Fruit fly (Drosophila melanogaster) whole organism, larva: ENCODE data around the gene Smr.

Experiments
- noc ChIP-seq: fragments of 200-800 bp; sonication (Bioruptor generic); optimal IDR thresholded peaks from 3 replicates; lab custom pipeline; 2019; ENCODE audit warnings: missing biosample characterization, mild to moderate bottlenecking, missing genetic modification characterization, moderate library complexity

Smr gene

DNA sequence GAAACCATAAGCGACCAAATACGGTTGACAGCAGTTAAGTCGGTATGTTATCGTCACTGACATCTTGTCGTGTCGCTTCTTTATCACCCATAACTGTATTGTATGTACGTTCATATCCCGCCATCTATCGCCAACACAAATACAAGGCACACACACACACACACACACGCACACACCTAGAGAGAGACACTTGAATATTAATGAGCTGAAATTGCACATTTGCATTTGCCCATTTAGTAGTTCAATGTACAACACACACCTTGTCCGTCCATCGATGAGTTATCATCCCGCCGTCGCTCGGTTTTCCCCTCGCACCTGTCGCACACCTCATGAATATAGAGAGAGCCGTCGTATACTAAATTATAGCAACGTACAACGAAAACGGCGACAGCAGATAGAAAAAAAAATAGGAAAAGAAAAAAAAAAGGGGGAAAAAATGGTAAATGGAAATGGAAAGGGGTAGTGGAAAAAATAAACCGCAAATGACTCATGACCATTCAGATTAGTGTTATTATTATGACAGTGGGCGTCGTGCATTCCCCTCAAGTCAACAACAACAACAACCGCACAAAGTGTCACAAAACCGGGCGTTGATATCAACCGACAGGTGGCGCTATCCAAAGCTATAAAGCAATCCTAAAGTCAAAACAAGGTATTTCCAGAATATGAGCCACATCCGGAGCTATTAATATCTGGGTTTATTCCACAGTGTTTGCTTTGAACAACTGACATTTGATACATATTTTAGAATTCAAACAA is 21.1 kb downstream of the Smr start:
- TF ChIP-seq noc (tag; lab: Kevin White, UChicago) = peak; percentile 2

DNA sequence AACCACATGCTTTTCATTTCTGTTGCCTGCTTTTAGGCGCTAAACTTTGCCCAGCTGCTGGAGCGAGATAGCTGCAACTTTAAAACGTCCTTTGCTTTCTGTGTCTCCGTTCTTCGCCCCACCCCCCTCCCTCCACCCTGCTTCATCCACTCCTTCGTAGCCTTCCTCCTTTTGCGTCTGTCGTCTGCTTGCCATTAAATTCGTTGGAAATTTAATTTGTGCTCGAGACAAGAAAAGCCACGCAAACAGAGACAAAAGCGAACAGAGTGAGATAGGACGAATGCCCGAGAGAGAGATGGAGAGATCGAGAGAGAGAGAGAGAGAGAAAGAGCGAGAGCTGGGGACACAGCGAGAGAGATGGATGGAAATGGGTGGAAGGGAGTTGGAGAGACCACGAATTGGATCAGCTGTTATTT is 22.5 kb downstream of the Smr start:
- TF ChIP-seq noc (tag; lab: Kevin White, UChicago) = no peak

DNA sequence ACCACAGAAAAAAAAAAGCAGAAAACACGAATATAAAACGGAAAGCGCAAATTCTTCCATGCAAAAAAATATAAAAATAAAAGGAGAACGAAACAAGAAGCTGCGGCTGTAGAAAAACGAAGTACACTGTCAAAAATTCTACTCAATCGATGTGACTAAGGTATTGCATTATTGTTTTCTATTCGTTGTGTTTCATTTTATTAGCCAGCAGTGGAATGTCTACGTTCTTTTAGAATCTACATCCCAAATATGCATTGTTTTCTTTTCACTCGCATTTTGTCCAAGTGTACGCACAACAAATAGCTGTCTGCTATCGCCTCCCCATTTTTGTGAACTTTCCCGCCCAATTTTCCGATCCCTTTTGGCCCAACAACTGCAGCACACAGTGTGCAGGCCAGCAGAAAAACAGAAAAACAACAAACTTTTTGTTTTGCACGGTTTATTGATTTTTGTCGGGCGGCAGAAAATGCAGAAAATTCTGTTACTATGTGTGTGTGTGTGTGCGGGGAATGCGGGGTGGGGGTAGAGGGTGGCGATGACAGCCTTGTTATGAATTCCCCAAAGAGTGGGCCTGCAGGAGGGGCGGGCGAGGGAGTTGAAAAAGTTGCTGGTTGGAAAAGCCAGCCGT is 23.2 kb downstream of the Smr start:
- peak; percentile 41 for TF ChIP-seq noc (tag; lab: Kevin White, UChicago)

dm6 chrX:12718625-12719024 is 23.8 kb downstream of the Smr start:
- TF ChIP-seq noc (tag; lab: Kevin White, UChicago) = no peak

DNA sequence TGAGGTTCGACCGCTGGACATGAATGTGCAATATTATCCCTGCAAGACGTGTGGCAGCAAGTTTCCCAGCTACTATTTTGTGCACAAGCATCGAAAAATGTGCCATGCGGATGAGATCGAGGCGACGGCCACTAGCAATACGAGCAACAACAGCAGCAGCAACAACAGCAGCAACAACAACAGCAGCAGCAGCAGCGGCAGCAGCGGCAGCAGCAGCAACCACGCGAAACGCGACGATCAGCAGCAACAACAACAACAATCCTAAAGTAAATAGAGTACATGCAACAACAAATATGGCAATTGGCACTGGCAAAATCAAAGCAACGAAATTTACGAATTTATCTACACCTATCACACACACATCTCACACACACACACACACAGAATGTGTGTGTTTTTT is 34.1 kb downstream of the Smr start:
- no peak for TF ChIP-seq noc (tag; lab: Kevin White, UChicago)

DNA sequence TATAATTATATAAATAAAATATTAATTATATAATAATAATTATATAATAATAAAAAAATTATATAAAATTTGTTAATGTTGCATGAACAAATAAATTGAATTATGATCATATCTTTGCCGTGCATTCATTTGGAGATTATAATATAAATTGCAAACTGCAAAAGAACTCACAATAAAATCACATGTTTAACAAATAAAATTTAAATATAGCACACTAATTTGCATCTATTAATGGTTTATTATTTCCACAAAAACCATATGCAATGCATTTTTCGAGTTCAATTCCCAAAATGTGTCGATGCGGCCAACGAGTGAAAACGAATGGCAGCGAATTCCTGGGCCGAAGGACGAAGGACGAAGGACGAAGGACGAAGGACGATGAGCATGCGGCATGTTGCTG is 36.9 kb downstream of the Smr start, which contains the start of gene CG15725:
TSS of gene CG15725 (plus strand) at position 301 of the 400 bp plus-strand sequence.
- no peak for TF ChIP-seq noc (tag; lab: Kevin White, UChicago)

- TF ChIP-seq noc (tag; lab: Kevin White, UChicago) = no peak
These were observed 43.2 kb downstream of the Smr start for dm6 chrX:12699095-12699750.

DNA sequence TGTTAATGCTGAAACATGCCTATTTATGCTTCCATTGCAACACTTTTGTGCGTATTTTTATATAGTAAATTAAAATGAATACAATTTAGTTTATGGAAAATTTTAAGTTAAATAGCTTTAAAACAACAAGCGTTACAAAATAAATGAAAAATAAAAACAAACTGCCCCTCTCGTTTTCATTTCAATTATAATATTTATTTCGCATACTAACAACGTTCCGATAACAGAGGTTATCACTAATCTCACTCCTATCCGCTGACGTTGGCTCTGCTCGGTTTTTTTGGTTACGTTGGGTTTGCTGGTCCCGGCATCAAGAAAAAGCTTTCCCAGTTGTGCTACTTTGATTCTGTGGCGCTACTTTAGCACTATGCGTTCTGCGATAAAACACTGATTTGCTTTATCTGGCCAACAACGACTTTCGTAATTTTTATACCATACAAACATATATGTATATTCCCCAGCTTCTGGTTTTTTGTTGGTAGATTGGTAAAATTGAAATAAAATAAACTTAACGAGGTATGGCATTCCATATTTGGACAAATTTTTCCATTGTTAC is 59.9 kb downstream of the Smr start:
- peak; percentile 15 for TF ChIP-seq noc (tag; lab: Kevin White, UChicago)

dm6 chrX:12676554-12677336 is 65.7 kb downstream of the Smr start:
- no peak for TF ChIP-seq noc (tag; lab: Kevin White, UChicago)

dm6 chrX:12675798-12676553 is 66.4 kb downstream of the Smr start:
- no peak for TF ChIP-seq noc (tag; lab: Kevin White, UChicago)

- TF ChIP-seq noc (tag; lab: Kevin White, UChicago) = no peak
These were observed 67.1 kb downstream of the Smr start for dm6 chrX:12675284-12675683.

DNA sequence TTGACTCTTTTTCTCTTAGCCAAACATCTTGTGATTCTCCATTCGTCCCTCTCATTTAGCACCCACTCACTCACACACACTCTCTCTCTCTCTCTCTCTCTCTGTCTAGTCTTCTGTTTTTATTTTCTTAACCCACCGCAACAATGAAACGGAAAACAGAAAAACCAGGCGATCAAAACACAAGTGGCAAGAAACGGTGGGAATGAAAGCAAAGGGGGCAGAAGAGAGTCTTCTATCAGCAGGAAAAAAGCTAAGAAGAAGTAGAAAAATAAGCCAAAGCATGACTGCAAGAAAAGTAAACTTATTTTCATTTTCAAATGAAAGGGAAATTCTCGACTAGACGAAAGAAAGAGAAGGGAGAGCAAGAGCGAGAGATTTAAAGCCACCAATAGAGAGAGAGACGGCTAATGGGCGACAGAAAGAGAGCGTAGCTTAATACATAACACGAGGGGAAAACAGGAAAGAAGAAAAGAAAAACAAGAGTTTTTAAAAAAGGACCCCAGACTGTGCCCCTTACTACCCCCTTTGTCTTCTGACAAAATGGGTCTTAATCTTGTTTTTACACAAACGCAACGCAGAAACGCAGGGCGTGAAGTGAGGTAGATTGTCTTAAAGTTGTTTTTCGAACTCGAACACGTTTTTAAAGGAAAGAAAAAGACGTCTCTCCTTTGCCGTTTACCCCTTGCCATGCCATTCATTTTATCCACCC is 68.4 kb downstream of the Smr start:
- TF ChIP-seq noc (tag; lab: Kevin White, UChicago) = no peak

DNA sequence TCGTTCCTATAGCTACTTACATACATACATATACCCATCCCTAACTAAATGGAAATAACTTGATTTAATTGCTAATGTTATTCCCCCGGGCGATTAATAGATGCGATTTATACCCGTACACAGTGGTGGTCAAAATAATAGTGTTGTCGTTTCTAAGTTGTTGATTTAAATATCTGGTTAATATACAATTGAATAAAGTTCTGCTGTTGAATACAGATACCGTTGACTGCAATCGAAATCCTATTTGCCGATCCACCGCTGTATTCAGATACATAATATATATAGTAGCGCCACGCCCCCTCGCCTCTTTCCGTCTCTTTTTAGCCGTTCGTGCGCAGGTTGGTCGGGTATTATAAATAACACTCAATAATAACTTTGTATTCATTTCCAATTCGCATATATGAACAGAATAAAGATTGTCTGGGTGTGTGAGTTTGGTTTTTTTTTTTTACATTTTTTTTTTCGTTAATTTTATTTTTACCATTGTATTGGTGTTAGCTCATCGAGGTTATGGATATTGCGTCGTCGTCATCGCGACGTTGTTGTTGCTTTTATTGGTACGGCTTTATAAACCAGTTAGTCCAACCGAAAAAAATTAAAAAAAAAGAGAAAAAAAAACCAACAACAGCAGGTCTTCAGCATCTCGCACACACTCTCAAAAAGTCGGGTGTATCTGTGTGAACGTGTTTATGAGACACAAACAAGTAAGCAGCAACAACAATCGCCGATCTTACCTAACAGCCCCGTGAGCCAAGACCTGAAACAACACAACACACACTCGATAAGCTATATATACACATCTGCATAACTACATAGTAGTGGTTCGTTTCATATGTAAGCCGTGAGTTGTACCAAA is 69.9 kb downstream of the Smr start:
- TF ChIP-seq noc (tag; lab: Kevin White, UChicago) = peak; percentile 19
